Worm (Caenorhabditis elegans): ENCODE data around the gene srz-103.

srz-103 gene

ce11 chrV:16679237-16679636, at the start of gene srz-103:
srz-103 (minus strand) TSS chrV:16679337.
- no peak for TF ChIP-seq hlh-4 (tag; optimal IDR thresholded peaks at IDR 0.05)

ce11 chrV:16728431-16728830, 49.3 kb upstream of the srz-103 start, which contains the start of gene fbxa-127:
fbxa-127 (plus strand) TSS chrV:16728731.
- no peak for TF ChIP-seq lin-14 (GFP tag; optimal IDR thresholded peaks at IDR 0.05)
- TF ChIP-seq swsn-7 (tag; optimal IDR thresholded peaks at IDR 0.05): no peak
- no peak for TF ChIP-seq zag-1 (tag; optimal IDR thresholded peaks at IDR 0.05)
- no peak for TF ChIP-seq lir-3 (tag; optimal IDR thresholded peaks at IDR 0.05; ENCODE audit: poor library complexity)
- no peak for TF ChIP-seq hlh-4 (tag; optimal IDR thresholded peaks at IDR 0.05)
- TF ChIP-seq ceh-63 (GFP tag; optimal IDR thresholded peaks at IDR 0.05): no peak
- no peak for TF ChIP-seq unc-86 (tag; optimal IDR thresholded peaks at IDR 0.05)
- peak; percentile 1 for TF ChIP-seq elt-2 (tag; optimal IDR thresholded peaks at IDR 0.05)

ce11 chrV:16726915-16727314, 47.8 kb upstream of the srz-103 start, which contains the start of gene T25E12.14:
T25E12.14 (plus strand) TSS chrV:16727215.
- TF ChIP-seq F16B12.6 (tag; optimal IDR thresholded peaks at IDR 0.05) (no peak), fkh-8 (tag; optimal IDR thresholded peaks at IDR 0.05) (no peak), egl-13 (tag; optimal IDR thresholded peaks at IDR 0.05) (no peak), lsy-2 (tag; optimal IDR thresholded peaks at IDR 0.05) (no peak), xbp-1 (tag; optimal IDR thresholded peaks at IDR 0.05) (no peak), fkh-10 (GFP tag; optimal IDR thresholded peaks at IDR 0.05) (no peak), C34B4.2 (tag; optimal IDR thresholded peaks at IDR 0.05) (no peak)

ce11 chrV:16725955-16726354, 46.8 kb upstream of the srz-103 start:
- TF ChIP-seq isw-1 (GFP tag; IDR thresholded peaks at IDR 0.05): no peak
- TF ChIP-seq lin-14 (GFP tag; optimal IDR thresholded peaks at IDR 0.05): no peak
- no peak for TF ChIP-seq ceh-63 (GFP tag; optimal IDR thresholded peaks at IDR 0.05)
- TF ChIP-seq elt-3 (tag; optimal IDR thresholded peaks at IDR 0.05): no peak
- no peak for TF ChIP-seq lir-3 (tag; optimal IDR thresholded peaks at IDR 0.05; ENCODE audit: poor library complexity)
- no peak for TF ChIP-seq sptf-1 (tag; optimal IDR thresholded peaks at IDR 0.05)
- peak in 1 of 2 experiments; percentile 39 for TF ChIP-seq lin-35 (GFP tag; optimal IDR thresholded peaks at IDR 0.05)
- TF ChIP-seq grh-1 (GFP tag; IDR thresholded peaks at IDR 0.05): no peak
- TF ChIP-seq nhr-71 (tag; optimal IDR thresholded peaks at IDR 0.05): peak; percentile 45
- peak; percentile 58 for TF ChIP-seq nhr-20 (tag; optimal IDR thresholded peaks at IDR 0.05)
- no peak for TF ChIP-seq hlh-17 (GFP tag; optimal IDR thresholded peaks at IDR 0.05; ENCODE audit: borderline replicate concordance)
- TF ChIP-seq unc-130 (tag; optimal IDR thresholded peaks at IDR 0.05): no peak
- peak in 1 of 3 experiments; percentile 31 for TF ChIP-seq ceh-82 (tag; optimal IDR thresholded peaks at IDR 0.05)
- TF ChIP-seq fkh-4 (tag; optimal IDR thresholded peaks at IDR 0.05; ENCODE audit: borderline replicate concordance): no peak
- no peak for TF ChIP-seq pqm-1 (tag; optimal IDR thresholded peaks at IDR 0.05)
- TF ChIP-seq C34B4.2 (tag; optimal IDR thresholded peaks at IDR 0.05): no peak
- no peak for TF ChIP-seq C04F5.9 (tag; optimal IDR thresholded peaks at IDR 0.05)
- TF ChIP-seq unc-98 (GFP tag; IDR thresholded peaks at IDR 0.05): no peak
- TF ChIP-seq dpl-1 (GFP tag; optimal IDR thresholded peaks at IDR 0.05): no peak
- TF ChIP-seq elt-2 (tag; optimal IDR thresholded peaks at IDR 0.05): peak; percentile 65
- peak; percentile 23 for TF ChIP-seq jun-1 (tag; optimal IDR thresholded peaks at IDR 0.05)
- TF ChIP-seq nhr-85 (tag): peak; percentile 22
- no peak for TF ChIP-seq aha-1 (tag; optimal IDR thresholded peaks at IDR 0.05)

ce11 chrV:16724574-16724973, 45.4 kb upstream of the srz-103 start:
- no peak for TF ChIP-seq blmp-1 (tag; optimal IDR thresholded peaks at IDR 0.05)
- no peak for TF ChIP-seq nhr-85 (tag)
- no peak for TF ChIP-seq tlp-1 (tag; optimal IDR thresholded peaks at IDR 0.05)
- peak; percentile 8 for TF ChIP-seq skn-1 (tag; optimal IDR thresholded peaks at IDR 0.05)
- no peak for TF ChIP-seq unc-62 (GFP tag; optimal IDR thresholded peaks at IDR 0.05)
- TF ChIP-seq nhr-20 (tag; optimal IDR thresholded peaks at IDR 0.05): peak; percentile 25
- TF ChIP-seq fkh-10 (GFP tag; optimal IDR thresholded peaks at IDR 0.05): no peak
- peak in 1 of 2 experiments; percentile 17 for TF ChIP-seq egl-27 (tag; optimal IDR thresholded peaks at IDR 0.05)

Data from whole organism, L1 larva.